Worm (Caenorhabditis elegans) whole organism, L3 larva: ENCODE measurements around the gene D1086.3.

Experiments used
- R02D3.7 ChIP-seq: fragments of 150-350 bp; optimal IDR thresholded peaks from 2 replicates; lab custom pipeline; 2014; ENCODE audit warnings: missing biosample characterization, missing genetic modification characterization
- ZK546.5 ChIP-seq: sonication (generic microtip); optimal IDR thresholded peaks from 2 replicates; lab custom pipeline; 2017; ENCODE audit warnings: missing biosample characterization, missing genetic modification characterization
- aly-2 ChIP-seq: fragments of 150-350 bp; optimal IDR thresholded peaks from 2 replicates; lab custom pipeline; 2014; ENCODE audit warnings: missing biosample characterization, missing genetic modification characterization
- ama-1 ChIP-seq: fragments of 150-350 bp; optimal IDR thresholded peaks from 2 replicates; lab custom pipeline; 2018
- ceh-28 ChIP-seq: fragments of 150-350 bp; optimal IDR thresholded peaks from 2 replicates; lab custom pipeline; 2014; ENCODE audit warnings: missing biosample characterization, missing genetic modification reagents, missing genetic modification characterization
- ceh-82 ChIP-seq: fragments of 150-350 bp; optimal IDR thresholded peaks from 2 replicates; lab custom pipeline; 2014; ENCODE audit warnings: missing biosample characterization, missing genetic modification characterization
- ceh-9 ChIP-seq: sonication (generic microtip); optimal IDR thresholded peaks from 2 replicates; lab custom pipeline; 2018; ENCODE audit warnings: missing biosample characterization, missing genetic modification characterization
- fkh-10 ChIP-seq: sonication (generic microtip); optimal IDR thresholded peaks from 2 replicates; lab custom pipeline; 2017; ENCODE audit warnings: missing biosample characterization, missing genetic modification reagents, missing genetic modification characterization
- fkh-2 ChIP-seq: fragments of 150-350 bp; optimal IDR thresholded peaks from 2 replicates; lab custom pipeline; 2014; ENCODE audit warnings: missing biosample characterization, missing genetic modification reagents, missing genetic modification characterization
- fos-1 ChIP-seq: fragments of 150-350 bp; optimal IDR thresholded peaks from 2 replicates; lab custom pipeline; 2014; ENCODE audit warnings: missing biosample characterization, missing genetic modification characterization
- hmg-11 ChIP-seq: sonication (generic microtip); optimal IDR thresholded peaks from 2 replicates; lab custom pipeline; 2016; ENCODE audit warnings: missing genetic modification characterization, missing compliant biosample characterization
- jun-1 ChIP-seq: fragments of 150-350 bp; optimal IDR thresholded peaks from 2 replicates; lab custom pipeline; 2014; ENCODE audit warnings: missing biosample characterization, missing genetic modification reagents, missing genetic modification characterization
- lin-15B ChIP-seq: fragments of 150-350 bp; optimal IDR thresholded peaks from 2 replicates; lab custom pipeline; 2014; ENCODE audit warnings: missing biosample characterization, missing genetic modification characterization
- lin-39 ChIP-seq: fragments of 150-350 bp; optimal IDR thresholded peaks from 2 replicates; lab custom pipeline; 2018; ENCODE audit warnings: missing biosample characterization, missing genetic modification reagents, missing genetic modification characterization
- lsy-12 ChIP-seq: sonication (generic microtip); optimal IDR thresholded peaks from 2 replicates; lab custom pipeline; 2016; ENCODE audit warnings: mild to moderate bottlenecking, missing genetic modification characterization, missing compliant biosample characterization
- mdl-1 ChIP-seq: fragments of 150-350 bp; optimal IDR thresholded peaks from 2 replicates; lab custom pipeline; 2014; ENCODE audit warnings: missing biosample characterization, missing genetic modification characterization
- mml-1 ChIP-seq: fragments of 150-350 bp; sonication (generic microtip); optimal IDR thresholded peaks from 3 replicates; lab custom pipeline; 2014; ENCODE audit warnings: missing biosample characterization, missing genetic modification characterization
- nfya-1 ChIP-seq: sonication (generic microtip); optimal IDR thresholded peaks from 2 replicates; lab custom pipeline; 2017; ENCODE audit warnings: missing genetic modification characterization, mild to moderate bottlenecking, missing compliant biosample characterization, antibody characterized with exemption, moderate library complexity; ENCODE audit not compliant: insufficient read depth
- nhr-11 ChIP-seq: fragments of 150-350 bp; optimal IDR thresholded peaks from 2 replicates; lab custom pipeline; 2014; ENCODE audit warnings: missing biosample characterization, missing genetic modification characterization
- nhr-12 ChIP-seq: fragments of 150-350 bp; optimal IDR thresholded peaks from 2 replicates; lab custom pipeline; 2014; ENCODE audit warnings: missing biosample characterization, missing genetic modification characterization
- nhr-23 ChIP-seq: fragments of 150-350 bp; optimal IDR thresholded peaks from 2 replicates; lab custom pipeline; 2014; ENCODE audit warnings: missing biosample characterization, missing genetic modification reagents, missing genetic modification characterization
- nhr-237 ChIP-seq: fragments of 150-350 bp; optimal IDR thresholded peaks from 2 replicates; lab custom pipeline; 2014; ENCODE audit warnings: missing biosample characterization, missing genetic modification characterization
- nhr-25 ChIP-seq: sonication (generic microtip); optimal IDR thresholded peaks from 2 replicates; lab custom pipeline; 2017; ENCODE audit warnings: missing biosample characterization, missing genetic modification characterization
- nhr-28 ChIP-seq: fragments of 150-350 bp; optimal IDR thresholded peaks from 2 replicates; lab custom pipeline; 2014; ENCODE audit warnings: missing biosample characterization, missing genetic modification characterization
- nhr-43 ChIP-seq: sonication (generic microtip); optimal IDR thresholded peaks from 2 replicates; lab custom pipeline; 2016; ENCODE audit warnings: mild to moderate bottlenecking, missing genetic modification characterization, missing compliant biosample characterization; ENCODE audit not compliant: poor library complexity, severe bottlenecking
- nhr-67 ChIP-seq: fragments of 150-350 bp; optimal IDR thresholded peaks from 2 replicates; lab custom pipeline; 2014; ENCODE audit warnings: missing biosample characterization, missing genetic modification characterization
- nhr-76 ChIP-seq: fragments of 150-350 bp; sonication (generic microtip); optimal IDR thresholded peaks from 5 replicates; lab custom pipeline; 2014; ENCODE audit warnings: missing biosample characterization, missing genetic modification characterization
- pha-4 ChIP-seq: fragments of 150-350 bp; optimal IDR thresholded peaks from 2 replicates; lab custom pipeline; 2014; ENCODE audit warnings: missing biosample characterization, missing genetic modification reagents, missing genetic modification characterization
- pqm-1 ChIP-seq: fragments of 150-350 bp; optimal IDR thresholded peaks from 2 replicates; lab custom pipeline; 2017; ENCODE audit warnings: missing biosample characterization, missing genetic modification characterization, inconsistent platforms
- sea-2 ChIP-seq: fragments of 150-350 bp; sonication (generic microtip); optimal IDR thresholded peaks from 4 replicates; lab custom pipeline; 2014; ENCODE audit warnings: missing biosample characterization, missing genetic modification reagents, missing genetic modification characterization
- skn-1 ChIP-seq: fragments of 150-350 bp; optimal IDR thresholded peaks from 2 replicates; lab custom pipeline; 2014; ENCODE audit warnings: missing biosample characterization, missing genetic modification characterization
- tbx-2 ChIP-seq: sonication (generic microtip); optimal IDR thresholded peaks from 2 replicates; lab custom pipeline; 2016; ENCODE audit warnings: mild to moderate bottlenecking, missing genetic modification characterization, missing compliant biosample characterization
- unc-39 ChIP-seq: sonication (generic microtip); optimal IDR thresholded peaks from 4 replicates; lab custom pipeline; 2017; ENCODE audit warnings: missing biosample characterization, missing genetic modification characterization
- unc-62 ChIP-seq: fragments of 150-350 bp; sonication (generic microtip); optimal IDR thresholded peaks from 4 replicates; lab custom pipeline; 2014; ENCODE audit warnings: missing biosample characterization, missing genetic modification reagents, missing genetic modification characterization
- zag-1 ChIP-seq: fragments of 150-350 bp; optimal IDR thresholded peaks from 2 replicates; lab custom pipeline; 2014; ENCODE audit warnings: missing biosample characterization, missing genetic modification characterization
- ztf-11 ChIP-seq: fragments of 150-350 bp; optimal IDR thresholded peaks from 2 replicates; lab custom pipeline; 2014; ENCODE audit warnings: missing biosample characterization, missing genetic modification characterization
- ztf-4 ChIP-seq: fragments of 150-350 bp; optimal IDR thresholded peaks from 2 replicates; lab custom pipeline; 2014; ENCODE audit warnings: missing biosample characterization, missing genetic modification characterization

The D1086.3 gene

DNA sequence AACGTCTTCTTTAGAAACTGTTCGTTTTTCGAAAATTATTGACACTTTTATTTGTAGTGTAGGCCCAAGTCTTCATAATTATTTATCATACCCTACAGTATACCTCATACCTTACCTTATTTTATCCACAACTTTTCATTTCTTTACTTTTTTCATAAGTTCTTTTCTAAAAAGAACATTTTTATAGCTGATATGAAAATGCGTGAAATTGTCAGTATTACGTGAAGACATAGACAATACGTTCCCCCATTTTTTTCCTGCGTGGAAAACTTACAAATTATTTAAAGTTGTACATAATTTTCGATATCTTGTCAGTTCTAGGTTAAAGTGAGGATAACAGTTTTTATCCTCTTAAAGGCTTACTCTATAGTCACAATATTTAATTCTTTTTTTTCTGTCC is 22.7 kb upstream of the D1086.3 start:
- TF ChIP-seq lin-15B (no peak), nhr-67 (tag; lab: Kevin White, UChicago) (no peak), mdl-1 (tag; lab: Kevin White, UChicago) (no peak), nhr-23 (tag; lab: Kevin White, UChicago) (no peak), fkh-2 (tag; lab: Kevin White, UChicago) (no peak), sea-2 (GFP tag; lab: Kevin White, UChicago) (no peak), nhr-43 (tag; lab: Kevin White, UChicago) (no peak), nhr-11 (tag; lab: Kevin White, UChicago) (no peak), nhr-237 (tag; lab: Kevin White, UChicago) (no peak), fkh-10 (GFP tag; lab: Kevin White, UChicago) (no peak), ztf-11 (tag; lab: Kevin White, UChicago) (no peak), mml-1 (no peak), nhr-76 (no peak), unc-62 (no peak), jun-1 (tag; lab: Kevin White, UChicago) (no peak), skn-1 (tag; lab: Kevin White, UChicago) (no peak), ceh-82 (tag; lab: Kevin White, UChicago) (no peak), ceh-9 (no peak), nhr-25 (no peak)

DNA sequence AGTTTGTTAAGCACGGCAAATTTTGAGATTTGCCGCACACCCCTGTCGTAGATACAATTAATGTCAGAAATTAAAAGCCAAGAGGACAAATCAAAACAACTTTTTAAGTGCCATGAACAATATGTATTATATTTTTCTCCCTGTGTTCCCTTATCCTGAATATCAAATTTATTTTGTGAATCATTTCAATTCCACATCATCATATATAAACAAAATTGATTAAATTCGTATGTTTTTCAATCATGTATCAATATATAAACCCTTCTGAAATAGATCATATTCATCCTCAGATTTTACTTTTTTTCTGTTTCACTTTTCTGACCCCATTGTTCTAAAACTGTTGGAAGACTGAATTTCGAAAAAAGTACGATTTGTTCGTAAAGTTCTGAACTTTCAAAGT is 18.4 kb upstream of the D1086.3 start, which contains the start of gene D1086.11:
Gene D1086.11 (plus strand): TSS at position 301 of the 400 bp plus-strand sequence.
- TF ChIP-seq fkh-10 (GFP tag; lab: Kevin White, UChicago) (no peak), aly-2 (tag; lab: Kevin White, UChicago) (no peak), nhr-12 (tag; lab: Kevin White, UChicago) (no peak), nhr-237 (tag; lab: Kevin White, UChicago) (no peak), lin-39 (no peak), mdl-1 (tag; lab: Kevin White, UChicago) (no peak), ama-1 (lab: Kevin White, UChicago) (no peak), ztf-4 (tag; lab: Kevin White, UChicago) (no peak), ceh-9 (no peak), nhr-67 (tag; lab: Kevin White, UChicago) (no peak), R02D3.7 (tag; lab: Kevin White, UChicago) (no peak), nhr-23 (tag; lab: Kevin White, UChicago) (no peak), pha-4 (no peak), lin-15B (no peak), tbx-2 (no peak), nhr-43 (tag; lab: Kevin White, UChicago) (no peak), unc-39 (tag; lab: Kevin White, UChicago) (no peak), lsy-12 (no peak), unc-62 (no peak)

DNA sequence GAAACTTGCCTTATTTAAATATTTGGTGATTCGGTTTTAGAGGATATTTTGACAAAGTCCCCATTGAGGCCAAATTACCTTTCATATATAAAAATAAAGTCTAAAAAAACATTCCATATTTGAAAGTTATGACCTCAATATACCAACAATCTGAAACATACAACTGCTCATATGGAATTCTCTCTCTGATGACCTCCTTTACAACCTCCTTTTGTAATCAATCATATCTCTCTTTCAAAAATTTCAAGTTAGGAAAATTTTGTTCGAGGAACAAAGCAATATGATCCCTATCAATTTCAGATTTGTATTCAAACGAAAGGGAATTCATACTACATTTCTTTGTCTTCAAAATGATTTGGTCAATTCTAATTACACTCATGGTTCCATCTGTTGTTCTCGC is 13.1 kb upstream of the D1086.3 start, which contains the start of gene D1086.6:
Gene D1086.6 (plus strand): TSS at position 301 of the 400 bp plus-strand sequence.
- TF ChIP-seq aly-2 (tag; lab: Kevin White, UChicago) (no peak), ZK546.5 (tag; lab: Kevin White, UChicago) (no peak)

DNA sequence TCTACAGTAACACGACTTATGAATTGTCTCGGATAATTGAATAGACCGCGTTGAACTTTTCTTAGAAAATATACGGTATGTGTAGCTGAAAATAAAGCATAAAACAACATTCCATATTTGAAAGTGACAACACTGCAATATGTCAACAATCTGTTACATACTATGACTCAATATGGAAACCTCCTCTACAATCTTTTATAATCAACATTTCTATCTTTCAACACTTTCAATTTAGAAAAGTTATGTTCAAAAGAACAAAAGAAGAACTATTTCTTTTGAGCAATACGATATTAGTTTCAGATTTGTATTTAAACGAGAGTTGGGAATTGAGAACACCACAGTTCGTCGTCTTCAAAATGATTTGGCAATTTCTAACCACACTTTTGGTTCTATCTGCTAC is 10.1 kb upstream of the D1086.3 start, which contains the start of gene D1086.10:
Gene D1086.10 (plus strand): TSS at position 301 of the 400 bp plus-strand sequence.
- TF ChIP-seq zag-1 (no peak), nhr-43 (tag; lab: Kevin White, UChicago) (no peak), nhr-237 (tag; lab: Kevin White, UChicago) (no peak), pqm-1 (tag; lab: Kevin White, UChicago) (no peak), fos-1 (tag; lab: Kevin White, UChicago) (no peak), ZK546.5 (tag; lab: Kevin White, UChicago) (no peak), ceh-28 (tag; lab: Kevin White, UChicago) (no peak), hmg-11 (tag; lab: Kevin White, UChicago) (no peak), nhr-28 (tag; lab: Kevin White, UChicago) (no peak), nfya-1 (tag; lab: Kevin White, UChicago) (no peak), sea-2 (GFP tag; lab: Kevin White, UChicago) (no peak), fkh-10 (GFP tag; lab: Kevin White, UChicago) (no peak), mdl-1 (tag; lab: Kevin White, UChicago) (no peak), unc-39 (tag; lab: Kevin White, UChicago) (no peak)
